Worm (Caenorhabditis elegans): Measurements from ENCODE around the gene snb-6.

snb-6 gene

DNA sequence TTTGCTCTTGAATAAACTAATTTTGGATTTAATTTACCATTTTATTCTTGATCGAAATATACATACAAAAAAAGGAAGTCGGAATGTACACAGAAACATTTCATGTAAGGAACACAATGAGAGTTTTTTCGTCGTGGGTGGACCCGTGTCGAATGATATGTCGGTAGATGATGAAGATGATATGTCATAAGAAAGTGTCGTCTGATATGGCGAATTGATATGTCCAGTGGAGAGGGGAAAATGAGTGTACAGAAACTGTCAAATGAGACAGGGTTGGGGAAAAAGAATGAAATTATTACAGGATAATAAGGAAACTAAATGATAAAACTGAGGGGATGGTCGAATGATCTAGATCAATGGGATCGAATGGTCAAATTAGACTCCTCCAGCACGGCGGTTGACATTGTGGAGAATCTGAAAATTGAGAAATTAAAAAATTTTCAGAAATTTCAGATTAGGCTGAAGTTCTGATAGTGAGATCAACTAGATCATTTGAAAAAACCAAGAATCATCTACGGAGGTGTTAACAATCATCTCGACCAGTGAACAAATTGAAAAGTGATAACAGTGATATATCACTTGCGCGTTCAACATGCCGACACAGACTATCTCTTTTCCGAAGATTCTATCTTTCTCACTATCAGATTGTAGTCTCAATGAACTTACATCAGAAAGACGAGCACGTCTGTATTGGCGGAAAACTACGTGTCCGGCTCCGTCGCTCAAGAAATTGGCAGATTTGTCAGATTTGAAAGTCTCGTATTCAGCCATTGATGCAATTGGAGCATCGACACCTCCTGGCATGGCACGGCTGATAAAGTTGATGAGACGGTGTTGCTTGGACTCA is 39.1 kb downstream of the snb-6 start (continued):
- TF ChIP-seq ceh-58 (GFP tag; IDR thresholded peaks at IDR 0.05) (no peak), ama-1 (optimal IDR thresholded peaks at IDR 0.05) (peak; percentile 87), ama-1 (GFP tag; optimal IDR thresholded peaks at IDR 0.05) (no peak), ceh-91 (GFP tag; IDR thresholded peaks at IDR 0.05) (no peak), ztf-18 (tag; optimal IDR thresholded peaks at IDR 0.05) (no peak), egrh-3 (GFP tag; IDR thresholded peaks at IDR 0.05) (no peak), ztf-26 (tag; optimal IDR thresholded peaks at IDR 0.05) (peak; percentile 85), cebp-1 (GFP tag; IDR thresholded peaks at IDR 0.05) (no peak), cebp-1 (tag; optimal IDR thresholded peaks at IDR 0.05) (no peak)

- TF ChIP-seq ama-1 (optimal IDR thresholded peaks at IDR 0.05) (peak; percentile 56), ama-1 (GFP tag; optimal IDR thresholded peaks at IDR 0.05) (no peak), lin-35 (GFP tag; optimal IDR thresholded peaks at IDR 0.05) (peak in 1 of 3 experiments; percentile 1), attf-5 (GFP tag; optimal IDR thresholded peaks at IDR 0.05) (no peak), lin-40 (tag; optimal IDR thresholded peaks at IDR 0.05) (peak; percentile 5)
These were observed 40.3 kb downstream of the snb-6 start, which contains the start of gene F46C5.10 for ce11 chrII:8818978-8819896. F46C5.10 (minus strand) TSS chrII:8819028.

- TF ChIP-seq mes-4 (tag; optimal IDR thresholded peaks at IDR 0.05) (no peak), somi-1 (GFP tag; optimal IDR thresholded peaks at IDR 0.05) (peak; percentile 36), ztf-26 (tag; optimal IDR thresholded peaks at IDR 0.05) (peak; percentile 49), let-607 (tag; optimal IDR thresholded peaks at IDR 0.05) (no peak), egl-18 (GFP tag; IDR thresholded peaks at IDR 0.05) (no peak), Y53F4B.3 (GFP tag; IDR thresholded peaks at IDR 0.05) (no peak), lin-40 (tag; optimal IDR thresholded peaks at IDR 0.05) (peak; percentile 23), nhr-90 (tag; optimal IDR thresholded peaks at IDR 0.05) (no peak), F49E8.2 (tag; optimal IDR thresholded peaks at IDR 0.05; ENCODE audit: insufficient read depth) (no peak), ceh-100 (GFP tag; IDR thresholded peaks at IDR 0.05) (no peak), lsy-27 (tag; optimal IDR thresholded peaks at IDR 0.05; ENCODE audit: borderline replicate concordance, insufficient read depth) (no peak), cebp-1 (GFP tag; IDR thresholded peaks at IDR 0.05) (no peak), cebp-1 (tag; optimal IDR thresholded peaks at IDR 0.05) (no peak), lsl-1 (GFP tag; optimal IDR thresholded peaks at IDR 0.05) (no peak), ceh-27 (GFP tag; optimal IDR thresholded peaks at IDR 0.05) (no peak), mxl-1 (tag; optimal IDR thresholded peaks at IDR 0.05) (no peak)
These were observed 41.2 kb downstream of the snb-6 start for ce11 chrII:8818257-8818656.

DNA sequence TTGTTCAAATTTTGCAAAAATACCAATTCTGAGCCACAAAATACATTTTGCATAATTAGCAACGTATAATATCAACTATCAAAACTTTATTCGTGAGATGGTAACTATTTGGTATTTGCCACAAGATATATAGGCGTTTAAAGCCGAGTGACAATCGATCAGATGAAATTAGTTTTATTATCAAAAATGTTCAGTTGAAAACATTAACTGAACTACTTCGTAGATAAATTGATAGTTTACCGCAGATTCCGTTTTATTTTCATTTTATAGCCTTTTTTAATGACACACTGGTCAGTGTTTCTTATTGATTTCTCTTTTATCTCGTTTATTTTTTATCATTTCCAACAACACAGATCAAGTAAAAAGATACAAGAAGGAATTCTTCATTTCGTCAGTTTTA is 42.3 kb downstream of the snb-6 start:
- TF ChIP-seq unc-62 (GFP tag; optimal IDR thresholded peaks at IDR 0.05) (no peak), repo-1 (tag; optimal IDR thresholded peaks at IDR 0.05) (peak; percentile 26), T07F8.4 (tag; optimal IDR thresholded peaks at IDR 0.05) (no peak), ztf-26 (tag; optimal IDR thresholded peaks at IDR 0.05) (peak; percentile 58)

DNA sequence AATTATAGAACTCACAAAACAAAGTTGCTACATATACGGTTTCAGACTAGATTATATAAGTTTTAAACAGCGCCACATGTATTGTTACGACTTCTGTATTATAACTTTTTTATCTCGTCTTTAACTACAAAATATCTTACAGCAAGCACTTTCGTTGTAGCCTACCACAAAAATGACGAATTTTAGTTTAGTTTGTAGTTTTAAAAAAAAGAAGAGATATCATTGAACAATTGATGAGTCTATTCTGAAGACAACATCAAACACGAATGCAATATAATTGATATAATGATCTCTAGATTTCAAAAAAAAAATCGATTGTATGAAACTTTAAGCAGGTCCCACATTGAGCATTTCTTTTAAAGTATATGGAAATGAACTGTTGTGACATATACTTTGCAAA is 45.3 kb downstream of the snb-6 start:
- no peak for TF ChIP-seq madf-10 (tag; optimal IDR thresholded peaks at IDR 0.05)
- no peak for TF ChIP-seq attf-3 (GFP tag; conservative IDR thresholded peaks at IDR 0.05)
- TF ChIP-seq nhr-120 (GFP tag; IDR thresholded peaks at IDR 0.05) = no peak
- no peak for TF ChIP-seq T07F8.4 (tag; optimal IDR thresholded peaks at IDR 0.05)
- TF ChIP-seq hlh-26 (GFP tag; conservative IDR thresholded peaks at IDR 0.05) = no peak
- TF ChIP-seq ztf-6 (GFP tag; IDR thresholded peaks at IDR 0.05) = no peak
- no peak for TF ChIP-seq ccch-3 (GFP tag; optimal IDR thresholded peaks at IDR 0.05)
- TF ChIP-seq mcd-1 (GFP tag; IDR thresholded peaks at IDR 0.05) = no peak
- TF ChIP-seq chd-7 (tag; optimal IDR thresholded peaks at IDR 0.05) = no peak
- no peak for TF ChIP-seq snpc-3.4 (tag; optimal IDR thresholded peaks at IDR 0.05)
- TF ChIP-seq nhr-179 (tag; optimal IDR thresholded peaks at IDR 0.05) = no peak
